Worm (Caenorhabditis elegans) whole organism, L1 larva: ENCODE results near the gene unc-18.

Source experiments
- C04F5.9 ChIP-seq: sonication (generic microtip); optimal IDR thresholded peaks from 2 replicates; lab custom pipeline; 2016; ENCODE audit warnings: missing genetic modification characterization, missing compliant biosample characterization
- C16A3.4 ChIP-seq: fragments of 150-350 bp; optimal IDR thresholded peaks from 2 replicates; lab custom pipeline; 2014; ENCODE audit warnings: missing biosample characterization, missing genetic modification characterization
- C34B4.2 ChIP-seq: sonication (generic microtip); optimal IDR thresholded peaks from 2 replicates; lab custom pipeline; 2017; ENCODE audit warnings: mild to moderate bottlenecking, missing genetic modification characterization, missing compliant biosample characterization
- F16B12.6 ChIP-seq: fragments of 150-350 bp; optimal IDR thresholded peaks from 2 replicates; lab custom pipeline; 2014; ENCODE audit warnings: missing biosample characterization, missing genetic modification characterization
- Y116A8C.19 ChIP-seq: sonication (generic microtip); optimal IDR thresholded peaks from 2 replicates; lab custom pipeline; 2016; ENCODE audit warnings: missing compliant biosample characterization, missing genetic modification characterization, borderline replicate concordance
- alr-1 ChIP-seq: fragments of 200-800 bp; sonication (Bioruptor generic); optimal IDR thresholded peaks from 2 replicates; lab custom pipeline; 2018; ENCODE audit warnings: borderline replicate concordance, mild to moderate bottlenecking, missing genetic modification characterization, missing compliant biosample characterization
- ama-1 ChIP-seq: fragments of 150-350 bp; optimal IDR thresholded peaks from 2 replicates; lab custom pipeline; 2014
- blmp-1 ChIP-seq: fragments of 150-350 bp; optimal IDR thresholded peaks from 2 replicates; lab custom pipeline; 2014; ENCODE audit warnings: missing biosample characterization, missing genetic modification characterization
- ceh-82 ChIP-seq, 3 experiments: fragments of 150-350 bp in 1 of 3; sonication (generic microtip) in 2 of 3; optimal IDR thresholded peaks; 2 replicates each; lab custom pipeline; 2014 to 2017; ENCODE audit warnings: missing biosample characterization in 3 of 3, missing genetic modification characterization in 3 of 3
- ceh-90 ChIP-seq: sonication (generic microtip); optimal IDR thresholded peaks from 2 replicates; lab custom pipeline; 2016; ENCODE audit warnings: missing genetic modification characterization, missing compliant biosample characterization
- efl-1 ChIP-seq, 4 experiments: fragments of 150-350 bp; optimal IDR thresholded peaks in 3 of 4; peaks in 1 of 4; 1 replicate in 1 of 4; 2 replicates in 3 of 4; lab custom pipeline; 2014; ENCODE audit warnings: missing biosample characterization in 2 of 4, missing genetic modification characterization in 2 of 4, missing genetic modification reagents in 2 of 4
- efl-3 ChIP-seq: fragments of 200-800 bp; sonication (Bioruptor generic); optimal IDR thresholded peaks from 2 replicates; lab custom pipeline; 2018; ENCODE audit warnings: mild to moderate bottlenecking, missing genetic modification characterization, missing compliant biosample characterization
- egl-13 ChIP-seq: sonication (generic microtip); optimal IDR thresholded peaks from 2 replicates; lab custom pipeline; 2016; ENCODE audit warnings: missing genotype, missing genetic modification reagents, missing genetic modification characterization, missing compliant biosample characterization
- elt-2 ChIP-seq: sonication (generic microtip); optimal IDR thresholded peaks from 2 replicates; lab custom pipeline; 2016; ENCODE audit warnings: missing genetic modification characterization, mild to moderate bottlenecking, inconsistent platforms, missing compliant biosample characterization, missing genetic modification reagents
- ets-5 ChIP-seq: fragments of 200-800 bp; sonication (Bioruptor generic); IDR thresholded peaks from 2 replicates; pipeline ENCODE4 v1.3.6; 2022; ENCODE audit warnings: missing genetic modification characterization, missing compliant biosample characterization
- fos-1 ChIP-seq: fragments of 150-350 bp; optimal IDR thresholded peaks from 2 replicates; lab custom pipeline; 2014; ENCODE audit warnings: missing biosample characterization, missing genetic modification characterization
- grh-1 ChIP-seq: fragments of 200-800 bp; sonication (Bioruptor generic); IDR thresholded peaks from 2 replicates; pipeline ENCODE4 v1.3.6; 2022; ENCODE audit warnings: missing genetic modification reagents, missing genetic modification characterization, missing compliant biosample characterization
- hlh-4 ChIP-seq: sonication (generic microtip); optimal IDR thresholded peaks from 2 replicates; lab custom pipeline; 2016; ENCODE audit warnings: mild to moderate bottlenecking, missing genetic modification characterization, missing compliant biosample characterization
- lin-14 ChIP-seq: fragments of 200-800 bp; sonication (Bioruptor generic); optimal IDR thresholded peaks from 2 replicates; lab custom pipeline; 2018; ENCODE audit warnings: mild to moderate bottlenecking, missing genetic modification characterization, moderate library complexity, missing compliant biosample characterization
- lin-15B ChIP-seq: fragments of 150-350 bp; sonication (generic microtip); optimal IDR thresholded peaks from 3 replicates; lab custom pipeline; 2014; ENCODE audit warnings: missing biosample characterization, missing genetic modification characterization
- lin-39 ChIP-seq: fragments of 150-350 bp; optimal IDR thresholded peaks from 2 replicates; lab custom pipeline; 2014; ENCODE audit warnings: missing biosample characterization, missing genetic modification reagents, missing genetic modification characterization
- lsy-2 ChIP-seq, 2 experiments: fragments of 150-350 bp; optimal IDR thresholded peaks; 2 replicates each; lab custom pipeline; 2014; ENCODE audit warnings: missing biosample characterization in 2 of 2, missing genetic modification characterization in 2 of 2
- mep-1 ChIP-seq: fragments of 150-350 bp; optimal IDR thresholded peaks from 2 replicates; lab custom pipeline; 2014; ENCODE audit warnings: missing biosample characterization, missing genetic modification characterization
- nhr-11 ChIP-seq: fragments of 150-350 bp; optimal IDR thresholded peaks from 2 replicates; lab custom pipeline; 2014; ENCODE audit warnings: missing biosample characterization, missing genetic modification characterization
- nhr-12 ChIP-seq: sonication (generic microtip); optimal IDR thresholded peaks from 2 replicates; lab custom pipeline; 2017; ENCODE audit warnings: missing biosample characterization, missing genetic modification characterization
- nhr-19 ChIP-seq: fragments of 200-800 bp; sonication (Bioruptor generic); conservative IDR thresholded peaks from 2 replicates; pipeline ENCODE4 v1.3.6; 2022; ENCODE audit warnings: missing genetic modification characterization, missing compliant biosample characterization
- nhr-237 ChIP-seq: fragments of 150-350 bp; optimal IDR thresholded peaks from 2 replicates; lab custom pipeline; 2014; ENCODE audit warnings: missing biosample characterization, missing genetic modification characterization
- nhr-28 ChIP-seq: fragments of 150-350 bp; optimal IDR thresholded peaks from 2 replicates; lab custom pipeline; 2014; ENCODE audit warnings: missing biosample characterization, missing genetic modification characterization
- nhr-71 ChIP-seq: sonication (generic microtip); optimal IDR thresholded peaks from 2 replicates; lab custom pipeline; 2016; ENCODE audit warnings: mild to moderate bottlenecking, missing genetic modification characterization, moderate library complexity, missing compliant biosample characterization
- nhr-76 ChIP-seq: sonication (generic microtip); optimal IDR thresholded peaks from 2 replicates; lab custom pipeline; 2017; ENCODE audit warnings: missing biosample characterization, missing genetic modification characterization
- nhr-84 ChIP-seq: sonication (generic microtip); optimal IDR thresholded peaks from 2 replicates; lab custom pipeline; 2017; ENCODE audit warnings: missing biosample characterization, missing genetic modification characterization
- nhr-85 ChIP-seq: sonication (generic microtip); peaks from one replicate; lab custom pipeline; 2016; ENCODE audit warnings: missing genetic modification characterization, inconsistent platforms, missing compliant biosample characterization
- pag-3 ChIP-seq: sonication (generic microtip); optimal IDR thresholded peaks from 2 replicates; lab custom pipeline; 2017; ENCODE audit warnings: missing genetic modification characterization, mild to moderate bottlenecking, missing compliant biosample characterization, antibody characterized with exemption, borderline replicate concordance; ENCODE audit not compliant: insufficient read depth
- rnt-1 ChIP-seq: sonication (generic microtip); optimal IDR thresholded peaks from 2 replicates; lab custom pipeline; 2016; ENCODE audit warnings: mild to moderate bottlenecking, missing genetic modification characterization, moderate library complexity, missing compliant biosample characterization
- skn-1 ChIP-seq: fragments of 150-350 bp; optimal IDR thresholded peaks from 2 replicates; lab custom pipeline; 2014; ENCODE audit warnings: missing biosample characterization, missing genetic modification characterization
- snu-23 ChIP-seq: sonication (generic microtip); optimal IDR thresholded peaks from 2 replicates; lab custom pipeline; 2016; ENCODE audit warnings: missing genetic modification characterization, missing compliant biosample characterization
- sox-4 ChIP-seq: sonication (generic microtip); optimal IDR thresholded peaks from 2 replicates; lab custom pipeline; 2016; ENCODE audit warnings: missing genetic modification characterization, missing compliant biosample characterization
- swsn-7 ChIP-seq: sonication (generic microtip); optimal IDR thresholded peaks from 2 replicates; lab custom pipeline; 2016; ENCODE audit warnings: missing genetic modification characterization, missing compliant biosample characterization
- unc-30 ChIP-seq: sonication (generic microtip); optimal IDR thresholded peaks from 2 replicates; lab custom pipeline; 2017; ENCODE audit warnings: missing biosample characterization, missing genetic modification characterization
- unc-86 ChIP-seq: sonication (generic microtip); optimal IDR thresholded peaks from 2 replicates; lab custom pipeline; 2016; ENCODE audit warnings: missing genetic modification characterization, missing compliant biosample characterization
- zag-1 ChIP-seq: fragments of 150-350 bp; optimal IDR thresholded peaks from 2 replicates; lab custom pipeline; 2014; ENCODE audit warnings: missing biosample characterization, missing genetic modification characterization
- zip-4 ChIP-seq: fragments of 200-800 bp; sonication (Bioruptor generic); optimal IDR thresholded peaks from 2 replicates; lab custom pipeline; 2018; ENCODE audit warnings: mild to moderate bottlenecking, missing genetic modification characterization, moderate library complexity, missing compliant biosample characterization
- ztf-11 ChIP-seq, 2 experiments: sonication (generic microtip); optimal IDR thresholded peaks; 2 replicates each; lab custom pipeline; 2016 to 2017; ENCODE audit warnings: missing genetic modification characterization in 2 of 2, missing biosample characterization in 1 of 2, missing compliant biosample characterization in 1 of 2

Gene unc-18

ce11 chrX:7661628-7662027 is 21.1 kb upstream of the unc-18 start (continued):
- no peak for TF ChIP-seq zag-1 (tag; lab: Kevin White, UChicago)
- TF ChIP-seq ztf-11 (tag; optimal IDR thresholded peaks at IDR 0.05; lab: Kevin White, UChicago) = no peak
- no peak for TF ChIP-seq skn-1 (tag; lab: Kevin White, UChicago)
- TF ChIP-seq C04F5.9 (tag; lab: Kevin White, UChicago) = no peak
- TF ChIP-seq pag-3 (tag; lab: Kevin White, UChicago) = no peak
- peak; percentile 28 for TF ChIP-seq swsn-7 (tag; lab: Kevin White, UChicago)
- TF ChIP-seq nhr-71 = peak; percentile 62
- TF ChIP-seq unc-86 (tag; lab: Kevin White, UChicago) = no peak
- TF ChIP-seq nhr-19 (GFP tag; lab: Robert Waterston, UW) = peak; percentile 71
- no peak for TF ChIP-seq lin-39 (tag; lab: Kevin White, UChicago)
- TF ChIP-seq F16B12.6 (tag; lab: Kevin White, UChicago) = no peak
- no peak for TF ChIP-seq nhr-237
- TF ChIP-seq alr-1 (tag; lab: Kevin White, UChicago) = no peak
- no peak for TF ChIP-seq grh-1 (GFP tag; lab: Robert Waterston, UW)
- no peak for TF ChIP-seq efl-3 (GFP tag; lab: Kevin White, UChicago)
- TF ChIP-seq ceh-90 (tag; lab: Kevin White, UChicago) = no peak
- TF ChIP-seq nhr-76 = no peak
- TF ChIP-seq nhr-28 (tag; lab: Kevin White, UChicago) = no peak
- TF ChIP-seq hlh-4 (tag; lab: Kevin White, UChicago) = no peak
- peak; percentile 41 for TF ChIP-seq blmp-1 (tag; lab: Kevin White, UChicago)
- TF ChIP-seq rnt-1 (tag; lab: Kevin White, UChicago) = peak; percentile 23
- peak; percentile 91 for TF ChIP-seq nhr-85
- TF ChIP-seq C16A3.4 = peak; percentile 58
- no peak for TF ChIP-seq zip-4
- peak; percentile 45 for TF ChIP-seq elt-2 (tag; lab: Kevin White, UChicago)
- no peak for TF ChIP-seq fos-1 (tag; lab: Kevin White, UChicago)
- TF ChIP-seq lin-14 (GFP tag; lab: Kevin White, UChicago) = peak; percentile 61
- peak in 1 of 3 experiments; percentile 35 for TF ChIP-seq ceh-82 (tag; optimal IDR thresholded peaks at IDR 0.05; lab: Kevin White, UChicago)
- TF ChIP-seq lin-15B (tag; lab: Kevin White, UChicago) = no peak
- peak in 1 of 2 experiments; percentile 28 for TF ChIP-seq efl-1 (optimal IDR thresholded peaks at IDR 0.05; lab: Kevin White, UChicago)
- TF ChIP-seq efl-1 (GFP tag; optimal IDR thresholded peaks at IDR 0.05 in 1 of 2; lab: Kevin White, UChicago) = peak in 1 of 2 experiments; percentile 31
- no peak for TF ChIP-seq sox-4 (tag; lab: Kevin White, UChicago)
- TF ChIP-seq snu-23 (GFP tag; lab: Kevin White, UChicago) = peak; percentile 68
- no peak for TF ChIP-seq ets-5 (GFP tag; lab: Robert Waterston, UW)
- TF ChIP-seq unc-30 (tag; lab: Kevin White, UChicago) = no peak
- peak; percentile 42 for TF ChIP-seq mep-1 (tag; lab: Kevin White, UChicago)
- no peak for TF ChIP-seq C34B4.2 (tag; lab: Kevin White, UChicago)
- TF ChIP-seq nhr-12 (tag; lab: Kevin White, UChicago) = no peak
- no peak for TF ChIP-seq Y116A8C.19 (tag; lab: Kevin White, UChicago)
- no peak for TF ChIP-seq nhr-11 (tag; lab: Kevin White, UChicago)

- no peak for TF ChIP-seq lsy-2 (tag; optimal IDR thresholded peaks at IDR 0.05; lab: Kevin White, UChicago)
- TF ChIP-seq egl-13 (tag; lab: Kevin White, UChicago) = no peak
- TF ChIP-seq ets-5 (GFP tag; lab: Robert Waterston, UW) = no peak
- no peak for TF ChIP-seq zag-1 (tag; lab: Kevin White, UChicago)
- TF ChIP-seq hlh-4 (tag; lab: Kevin White, UChicago) = no peak
- TF ChIP-seq nhr-85 = peak; percentile 76
- TF ChIP-seq blmp-1 (tag; lab: Kevin White, UChicago) = peak; percentile 7
- no peak for TF ChIP-seq nhr-84 (tag; lab: Kevin White, UChicago)
- peak; percentile 18 for TF ChIP-seq nhr-71
- TF ChIP-seq nhr-76 = no peak
- TF ChIP-seq ama-1 (lab: Kevin White, UChicago) = no peak
- TF ChIP-seq fos-1 (tag; lab: Kevin White, UChicago) = no peak
- no peak for TF ChIP-seq nhr-12 (tag; lab: Kevin White, UChicago)
Measured at ce11 chrX:7662532-7662931, 20.2 kb upstream of the unc-18 start.
